Fruit fly (Drosophila melanogaster) whole organism, larva: ENCODE results near the gene CG10862.

Experiments
- noc ChIP-seq: fragments of 200-800 bp; sonication (Bioruptor generic); optimal IDR thresholded peaks from 3 replicates; lab custom pipeline; 2019; ENCODE audit warnings: missing biosample characterization, mild to moderate bottlenecking, missing genetic modification characterization, moderate library complexity

Gene CG10862

DNA sequence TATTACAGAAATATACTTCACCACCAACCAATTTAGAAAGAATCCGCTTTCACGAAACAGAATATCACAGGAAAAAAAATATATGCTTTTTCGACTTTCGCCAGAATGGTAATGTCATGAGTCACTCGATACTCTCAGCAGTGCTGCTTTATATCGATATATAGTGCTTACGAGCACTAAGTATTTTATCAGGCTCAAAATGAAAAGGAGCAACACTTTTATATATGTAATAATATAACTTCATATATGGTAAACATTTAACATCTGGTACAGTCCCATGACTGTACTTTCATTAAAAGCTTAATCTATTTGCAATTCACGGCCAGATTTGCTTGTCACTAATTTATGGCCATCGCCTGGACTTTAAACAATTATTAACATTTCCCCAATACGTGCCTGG, at the start of gene CG10862:
Gene CG10862, minus strand, starts transcription at position 101 of the 400 bp plus-strand sequence.
- no peak for TF ChIP-seq noc (tag; lab: Kevin White, UChicago)

- no peak for TF ChIP-seq noc (tag; lab: Kevin White, UChicago)
Measured at dm6 chr3L:3702489-3702888, 47.9 kb upstream of the CG10862 start.

dm6 chr3L:3702033-3702432, 47.5 kb upstream of the CG10862 start:
- TF ChIP-seq noc (tag; lab: Kevin White, UChicago), result no peak

- no peak for TF ChIP-seq noc (tag; lab: Kevin White, UChicago)
Measured at dm6 chr3L:3695379-3695778, 40.8 kb upstream of the CG10862 start.

DNA sequence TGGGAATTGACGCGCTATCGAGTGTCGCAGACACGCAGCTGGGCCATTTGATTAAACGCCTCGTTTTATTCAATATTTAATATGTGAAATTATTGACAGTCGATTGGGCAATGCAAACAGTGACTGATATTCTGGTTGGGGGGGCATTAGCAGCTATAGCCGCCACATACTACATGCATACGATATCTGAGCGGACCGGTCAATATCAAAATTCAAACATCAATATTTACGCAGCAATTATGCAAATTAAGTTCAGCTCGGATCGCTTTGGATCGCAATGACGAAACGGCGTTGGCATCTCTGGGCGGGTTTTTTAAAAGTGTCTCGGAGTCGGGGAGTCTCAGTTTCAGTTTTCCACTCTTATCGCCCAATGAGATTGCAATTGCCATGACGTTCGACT, 37.1 kb upstream of the CG10862 start:
- no peak for TF ChIP-seq noc (tag; lab: Kevin White, UChicago)

- no peak for TF ChIP-seq noc (tag; lab: Kevin White, UChicago)
Measured at dm6 chr3L:3690085-3690484, 35.5 kb upstream of the CG10862 start.

- TF ChIP-seq noc (tag; lab: Kevin White, UChicago), result no peak
Measured at dm6 chr3L:3686274-3686673, 31.7 kb upstream of the CG10862 start.

DNA sequence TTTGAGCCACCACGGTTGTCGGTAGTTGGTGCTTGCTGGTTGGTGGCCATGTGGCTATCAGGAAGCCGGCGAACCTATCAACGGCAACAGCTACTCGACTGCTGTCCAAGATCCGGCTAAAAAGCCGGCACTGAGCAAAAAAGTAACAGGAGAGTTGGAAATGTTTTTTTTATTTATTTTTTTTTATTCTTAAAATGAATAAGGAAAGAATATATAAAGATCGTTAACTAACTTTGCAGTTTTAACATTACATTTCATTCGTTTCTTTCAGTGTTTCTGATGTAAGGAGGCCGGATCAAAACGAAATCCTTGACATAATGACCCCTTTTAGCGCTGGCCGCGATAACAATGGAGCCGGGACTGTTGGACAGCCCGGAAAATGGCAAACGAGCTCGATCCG, 29.4 kb upstream of the CG10862 start:
- TF ChIP-seq noc (tag; lab: Kevin White, UChicago), result no peak

DNA sequence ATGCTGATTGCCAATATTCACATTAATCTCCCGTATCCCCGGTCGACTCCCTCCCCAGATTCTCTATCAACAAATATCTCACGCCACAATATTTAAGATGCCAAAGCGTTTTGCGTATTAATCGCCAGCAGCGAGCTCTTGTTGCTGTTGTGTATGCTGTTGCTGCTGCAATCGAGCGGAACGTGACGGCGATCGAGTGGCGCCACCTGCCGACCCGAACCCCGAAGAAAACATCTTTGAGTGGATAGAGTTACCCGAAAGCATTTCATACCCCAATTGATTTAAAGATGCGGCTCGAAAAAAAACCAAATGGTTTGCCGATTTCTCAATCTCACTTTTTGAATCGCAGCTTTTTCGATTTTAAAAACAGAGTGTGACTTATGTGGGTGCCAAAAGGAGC, 23.8 kb upstream of the CG10862 start:
- TF ChIP-seq noc (tag; lab: Kevin White, UChicago), result no peak

DNA sequence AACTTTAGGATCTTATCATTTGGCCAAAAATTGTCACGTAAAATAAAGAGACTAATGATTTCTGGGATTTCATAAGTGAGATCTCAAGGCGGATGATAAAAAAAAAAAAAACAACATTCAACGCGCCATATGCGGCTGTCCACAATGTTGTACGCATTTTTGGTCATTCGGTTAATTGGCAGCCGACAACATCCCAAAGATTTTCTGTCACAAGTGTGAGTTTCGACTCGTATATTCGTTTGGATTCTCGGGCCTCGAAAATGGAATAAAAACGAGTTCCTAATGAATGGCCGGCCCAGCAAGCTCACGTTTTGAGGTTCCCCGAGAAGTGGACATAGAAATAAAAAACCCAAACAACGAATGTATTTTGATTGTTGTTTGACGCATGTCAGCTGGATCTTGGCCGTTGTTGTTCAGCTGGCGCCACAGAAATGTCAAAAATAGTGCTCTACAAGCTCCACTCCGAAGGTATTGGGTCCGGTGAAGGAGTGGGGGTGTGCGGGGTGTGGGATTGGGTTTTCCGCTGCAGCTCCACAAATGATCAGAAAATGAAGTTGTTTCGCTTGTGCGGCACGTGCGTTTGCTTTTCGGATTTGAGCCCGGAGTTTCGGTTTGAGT, 18.0 kb upstream of the CG10862 start:
- no peak for TF ChIP-seq noc (tag; lab: Kevin White, UChicago)

dm6 chr3L:3667594-3667993, 13.0 kb upstream of the CG10862 start:
- TF ChIP-seq noc (tag; lab: Kevin White, UChicago), result no peak

DNA sequence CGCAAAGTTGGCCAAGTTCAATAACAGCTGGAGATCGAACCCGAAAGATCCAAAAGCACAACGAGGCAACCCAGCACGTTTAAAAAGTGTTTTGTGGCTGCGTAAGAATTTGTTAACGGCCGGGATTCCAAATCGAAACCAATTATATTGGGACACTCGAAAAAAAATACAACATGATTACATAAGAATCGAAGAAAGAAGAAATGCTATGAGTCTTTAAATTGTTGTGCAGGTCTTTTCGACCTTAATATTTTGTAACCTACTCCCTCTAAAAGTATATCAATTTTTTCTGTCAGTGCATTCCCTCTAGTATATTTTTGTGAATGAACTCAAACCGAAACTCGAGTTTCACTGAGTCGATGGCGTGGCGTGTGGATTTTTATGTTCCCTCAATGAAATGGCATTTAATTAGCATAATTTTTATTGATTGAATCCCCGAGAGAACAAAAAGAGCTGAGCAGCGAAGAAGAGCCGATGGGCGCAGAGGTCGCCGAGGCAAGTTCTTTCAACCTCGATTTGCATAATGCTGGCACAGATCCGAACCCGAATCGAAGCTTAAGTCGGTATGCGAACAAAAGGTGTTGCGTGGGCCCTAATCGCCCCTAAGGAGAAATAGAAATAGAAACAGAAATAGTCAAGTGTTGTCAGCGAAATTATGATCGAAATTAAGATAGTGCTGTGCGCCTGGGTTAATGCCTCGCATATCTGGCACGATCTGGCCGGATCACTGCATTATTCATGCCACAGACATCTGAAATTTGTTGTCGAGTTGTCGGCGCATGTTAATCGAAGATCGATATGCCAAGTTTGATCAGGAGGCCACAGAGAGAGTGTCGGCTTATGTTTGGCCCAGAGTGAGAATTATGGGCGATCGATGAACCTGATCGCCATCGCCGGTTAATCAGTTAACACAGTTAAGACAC, 11.0 kb upstream of the CG10862 start:
- TF ChIP-seq noc (tag; lab: Kevin White, UChicago), result no peak

dm6 chr3L:3658768-3659167, 4.2 kb upstream of the CG10862 start, which contains the start of gene CG43098:
CG43098 (plus strand) TSS chr3L:3659068.
- TF ChIP-seq noc (tag; lab: Kevin White, UChicago), result no peak

DNA sequence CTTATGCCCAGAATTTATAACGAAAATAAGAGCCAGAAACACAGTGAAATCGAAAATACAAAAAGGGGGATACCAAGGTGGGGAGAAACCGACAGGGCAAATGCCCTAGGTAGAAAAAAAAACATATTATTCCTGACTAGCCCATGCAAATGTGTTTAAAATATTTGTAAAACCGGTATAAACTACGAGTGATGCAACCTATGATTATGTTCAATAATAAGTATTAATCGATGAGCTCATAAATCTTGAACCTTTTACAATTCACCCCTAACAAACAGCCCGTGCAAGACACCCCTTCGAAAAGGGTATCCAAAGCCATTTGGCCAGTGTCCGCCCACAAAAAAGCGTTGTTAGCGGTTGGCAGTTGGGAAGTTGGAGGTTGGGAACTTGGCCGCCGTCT, 3.3 kb upstream of the CG10862 start:
- TF ChIP-seq noc (tag; lab: Kevin White, UChicago), result no peak

- no peak for TF ChIP-seq noc (tag; lab: Kevin White, UChicago)
Measured at dm6 chr3L:3656867-3657266, 2.3 kb upstream of the CG10862 start.

dm6 chr3L:3649527-3649926, 5.0 kb downstream of the CG10862 start:
- no peak for TF ChIP-seq noc (tag; lab: Kevin White, UChicago)

- no peak for TF ChIP-seq noc (tag; lab: Kevin White, UChicago)
Measured at dm6 chr3L:3646361-3646759, 8.2 kb downstream of the CG10862 start.
